Worm (Caenorhabditis elegans): Measurements from ENCODE around the gene agl-1.
"Not testable (repeated sequence)": the region's sequence is repeated elsewhere in the genome, so short reads cannot be mapped to it uniquely, and the experiment has no call there.

agl-1 gene

DNA sequence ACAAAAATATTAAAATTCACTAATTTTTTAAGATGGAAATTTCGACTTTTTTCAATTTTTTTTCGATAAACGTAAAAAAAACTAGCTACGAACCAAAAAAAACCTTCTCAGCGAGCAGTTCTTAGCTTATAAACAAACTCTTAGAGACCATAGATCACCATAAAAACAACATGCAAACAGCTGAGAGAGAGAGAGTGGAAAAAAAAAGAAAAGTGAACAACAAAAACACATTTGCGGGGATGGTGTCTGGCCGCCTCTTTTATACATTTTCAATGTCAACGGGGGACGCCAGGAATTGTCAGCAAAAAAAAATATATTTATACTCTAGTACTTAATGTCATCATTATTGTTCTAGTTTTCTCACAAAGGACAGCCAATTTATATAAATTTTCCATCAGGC is 46.4 kb downstream of the agl-1 start:
- TF ChIP-seq blmp-1 (tag; optimal IDR thresholded peaks at IDR 0.05; ENCODE audit: insufficient read depth) (no peak), mbf-1 (tag; optimal IDR thresholded peaks at IDR 0.05) (no peak), ZK546.5 (tag; optimal IDR thresholded peaks at IDR 0.05) (no peak), egl-27 (tag; optimal IDR thresholded peaks at IDR 0.05) (no peak), lsy-2 (tag; optimal IDR thresholded peaks at IDR 0.05) (no peak), unc-39 (tag; optimal IDR thresholded peaks at IDR 0.05) (no peak), nhr-23 (tag; optimal IDR thresholded peaks at IDR 0.05) (no peak), elt-3 (tag; optimal IDR thresholded peaks at IDR 0.05) (no peak), gmeb-1 (tag; optimal IDR thresholded peaks at IDR 0.05) (no peak), nhr-77 (tag; optimal IDR thresholded peaks at IDR 0.05) (no peak)

DNA sequence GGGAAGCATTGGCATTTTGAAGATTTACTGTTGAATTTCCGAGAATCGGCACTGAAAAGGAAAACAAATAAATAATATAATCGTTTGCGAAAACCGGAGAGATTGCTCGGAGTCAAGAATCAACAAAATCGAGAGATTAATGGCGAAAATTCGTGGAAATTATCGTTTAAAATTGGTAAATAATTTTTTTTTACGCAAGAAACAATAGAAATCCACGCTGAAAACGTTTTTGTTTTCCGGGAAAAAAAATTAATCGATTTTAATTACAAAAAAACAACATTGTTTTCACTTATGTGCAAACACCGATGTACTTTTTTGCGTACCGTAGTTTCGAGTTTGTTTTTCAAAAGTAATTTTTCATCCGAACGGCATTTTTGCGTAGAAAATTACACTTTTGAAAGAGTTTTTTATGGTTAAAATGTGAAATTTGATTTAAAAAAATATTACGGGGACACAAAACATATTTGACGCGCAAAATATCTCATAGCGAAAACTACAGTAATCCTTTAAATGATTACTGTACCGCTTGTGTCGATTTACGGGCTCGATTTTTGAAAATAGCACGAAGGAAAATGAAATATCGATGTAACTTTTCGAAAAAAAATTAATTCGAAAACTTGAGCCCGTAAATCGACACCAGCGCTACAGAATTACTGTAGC is 47.1 kb downstream of the agl-1 start, which contains the start of gene ctl-3:
TSS of gene ctl-3 (minus strand) at position 51 of the 660 bp plus-strand sequence.
- no peak for TF ChIP-seq nhr-23 (tag; optimal IDR thresholded peaks at IDR 0.05)

DNA sequence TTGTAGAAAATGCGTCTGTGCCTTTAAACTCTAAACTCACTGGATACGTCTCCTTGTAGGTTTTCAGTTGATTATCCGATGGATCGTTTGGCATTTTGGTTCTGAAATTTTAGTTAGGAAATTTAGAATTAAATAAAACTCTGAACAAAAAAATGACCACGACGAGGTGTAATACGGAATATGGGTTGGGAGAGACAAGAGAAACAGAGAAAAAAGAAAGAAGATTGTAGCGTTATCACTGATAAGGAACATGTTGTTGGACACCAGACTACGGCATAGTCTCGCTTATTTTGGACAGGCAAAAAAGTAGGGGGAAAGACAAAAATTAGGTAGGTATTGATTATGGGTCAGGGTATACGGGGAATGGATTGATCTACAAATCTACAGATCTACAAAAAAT is 51.8 kb downstream of the agl-1 start, which contains the start of gene ctl-1:
TSS of gene ctl-1 (minus strand) at position 101 of the 400 bp plus-strand sequence.
- TF ChIP-seq gmeb-1 (tag; optimal IDR thresholded peaks at IDR 0.05); ceh-82 (tag; optimal IDR thresholded peaks at IDR 0.05); unc-55 (GFP tag; optimal IDR thresholded peaks at IDR 0.05): not testable (repeated sequence)

DNA sequence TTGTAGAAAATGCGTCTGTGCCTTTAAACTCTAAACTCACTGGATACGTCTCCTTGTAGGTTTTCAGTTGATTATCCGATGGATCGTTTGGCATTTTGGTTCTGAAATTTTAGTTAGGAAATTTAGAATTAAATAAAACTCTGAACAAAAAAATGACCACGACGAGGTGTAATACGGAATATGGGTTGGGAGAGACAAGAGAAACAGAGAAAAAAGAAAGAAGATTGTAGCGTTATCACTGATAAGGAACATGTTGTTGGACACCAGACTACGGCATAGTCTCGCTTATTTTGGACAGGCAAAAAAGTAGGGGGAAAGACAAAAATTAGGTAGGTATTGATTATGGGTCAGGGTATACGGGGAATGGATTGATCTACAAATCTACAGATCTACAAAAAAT is 56.0 kb downstream of the agl-1 start, which contains the start of gene ctl-2:
TSS of gene ctl-2 (minus strand) at position 101 of the 400 bp plus-strand sequence.
- TF ChIP-seq elt-3, ZK546.5, C34F6.9 (tag; optimal IDR thresholded peaks at IDR 0.05): not testable (repeated sequence)
